Fruit fly (Drosophila melanogaster) Kc167 (cell line): ENCODE results near the gene CG5535.
"Not testable (repeated sequence)": the region's sequence is repeated elsewhere in the genome, so short reads cannot be mapped to it uniquely, and the experiment has no call there.

ENCODE experiments used
- Myc ChIP-seq: fragments of >200 bp; optimal IDR thresholded peaks from 2 replicates; lab custom pipeline; 2017; ENCODE audit warnings: missing external identifiers
- Sin3A ChIP-seq: fragments of >200 bp; optimal IDR thresholded peaks from 2 replicates; lab custom pipeline; 2018; ENCODE audit warnings: missing external identifiers
- h ChIP-seq: fragments of >200 bp; optimal IDR thresholded peaks from 3 replicates; lab custom pipeline; 2018; ENCODE audit warnings: missing external identifiers
- insv ChIP-seq: fragments of >200 bp; optimal IDR thresholded peaks from 3 replicates; lab custom pipeline; 2018; ENCODE audit warnings: missing external identifiers
- psq ChIP-seq: fragments of >200 bp; optimal IDR thresholded peaks from 2 replicates; lab custom pipeline; 2017; ENCODE audit warnings: missing external identifiers
- ttk ChIP-seq: sonication (Bioruptor generic); optimal IDR thresholded peaks from 2 replicates; lab custom pipeline; 2017; ENCODE audit warnings: missing external identifiers

Gene CG5535

dm6 chr3L:17878781-17879360 lies 22.3 kb upstream of the CG5535 start, which contains the start of gene CG7408:
Gene CG7408 (plus strand): TSS chr3L:17879096.
- TF ChIP-seq Myc (lab: Kevin White, UChicago) (no peak), insv (lab: Kevin White, UChicago) (no peak), ttk (no peak), Sin3A (lab: Kevin White, UChicago) (no peak), psq (lab: Kevin White, UChicago) (no peak), h (lab: Kevin White, UChicago) (no peak)

dm6 chr3L:17858174-17858573 lies 1.6 kb upstream of the CG5535 start, which contains the start of gene CG34002:
Gene CG34002 (plus strand): TSS chr3L:17858474.
- not testable (repeated sequence) for TF ChIP-seq psq, Sin3A, h (lab: Kevin White, UChicago)

- TF ChIP-seq ttk, result no peak
- TF ChIP-seq insv (lab: Kevin White, UChicago), result no peak
- no peak for TF ChIP-seq h (lab: Kevin White, UChicago)
- TF ChIP-seq psq (lab: Kevin White, UChicago), result no peak
- TF ChIP-seq Myc (lab: Kevin White, UChicago), result no peak
- TF ChIP-seq Sin3A (lab: Kevin White, UChicago), result no peak
These were observed 7.1 kb downstream of the CG5535 start, which contains the start of gene TrpRS-m for dm6 chr3L:17849517-17849916. Gene TrpRS-m (plus strand): TSS chr3L:17849727.

dm6 chr3L:17846982-17847355 lies 9.6 kb downstream of the CG5535 start:
- no peak for TF ChIP-seq Sin3A (lab: Kevin White, UChicago)

dm6 chr3L:17846169-17846981 lies 10.2 kb downstream of the CG5535 start, which contains the start of the genes MED19 and CG7430:
Gene MED19 (minus strand): TSS chr3L:17846501.
Gene CG7430 (plus strand): TSS chr3L:17846916.
- no peak for TF ChIP-seq psq (lab: Kevin White, UChicago)
- TF ChIP-seq ttk, result no peak
- TF ChIP-seq Sin3A (lab: Kevin White, UChicago), result no peak
- no peak for TF ChIP-seq insv (lab: Kevin White, UChicago)
- TF ChIP-seq h (lab: Kevin White, UChicago), result no peak
- no peak for TF ChIP-seq Myc (lab: Kevin White, UChicago)

dm6 chr3L:17842892-17843703 lies 13.5 kb downstream of the CG5535 start, which contains the start of gene CG5567:
Gene CG5567 (minus strand): TSS chr3L:17843544.
- TF ChIP-seq Sin3A (lab: Kevin White, UChicago) (no peak), insv (lab: Kevin White, UChicago) (no peak), Myc (lab: Kevin White, UChicago) (no peak), h (lab: Kevin White, UChicago) (no peak), ttk (no peak), psq (lab: Kevin White, UChicago) (no peak)

- TF ChIP-seq insv (lab: Kevin White, UChicago) (no peak), Sin3A (lab: Kevin White, UChicago) (no peak), Myc (lab: Kevin White, UChicago) (no peak)
These were observed 15.4 kb downstream of the CG5535 start, which contains the start of gene CG5577 for dm6 chr3L:17841085-17841606. Gene CG5577 (minus strand): TSS chr3L:17841427.

- TF ChIP-seq insv (lab: Kevin White, UChicago), result no peak
- TF ChIP-seq h (lab: Kevin White, UChicago), result no peak
- TF ChIP-seq ttk, result no peak
- TF ChIP-seq Sin3A (lab: Kevin White, UChicago), result no peak
- no peak for TF ChIP-seq Myc (lab: Kevin White, UChicago)
- no peak for TF ChIP-seq psq (lab: Kevin White, UChicago)
These were observed 21.5 kb downstream of the CG5535 start, which contains the start of gene CG32189 for dm6 chr3L:17835074-17835473. Gene CG32189 (minus strand): TSS chr3L:17835174.

- TF ChIP-seq psq (lab: Kevin White, UChicago), result no peak
- no peak for TF ChIP-seq Myc (lab: Kevin White, UChicago)
- TF ChIP-seq ttk, result no peak
- no peak for TF ChIP-seq Sin3A (lab: Kevin White, UChicago)
These were observed 23.1 kb downstream of the CG5535 start, which contains the start of gene CG32188 for dm6 chr3L:17833525-17833924. Gene CG32188 (minus strand): TSS chr3L:17833625.

- TF ChIP-seq insv (lab: Kevin White, UChicago) (no peak), ttk (no peak), Sin3A (lab: Kevin White, UChicago) (no peak), Myc (lab: Kevin White, UChicago) (no peak), psq (lab: Kevin White, UChicago) (no peak), h (lab: Kevin White, UChicago) (no peak)
These were observed 33.7 kb downstream of the CG5535 start, which contains the start of the genes Ir75c and Grd for dm6 chr3L:17822784-17823383. Gene Ir75c (minus strand): TSS chr3L:17822834. Gene Grd (plus strand): TSS chr3L:17823333.
